Fruit fly (Drosophila melanogaster): ENCODE results near the gene slx1.

Gene slx1

dm6 chr3R:4663068-4663467, 21.3 kb downstream of the slx1 start (continued):
- no peak for TF ChIP-seq CG9609 (GFP tag; optimal IDR thresholded peaks at IDR 0.05)
- no peak for TF ChIP-seq Lpt (GFP tag; optimal IDR thresholded peaks at IDR 0.05)
- TF ChIP-seq E2f2 (GFP tag; IDR thresholded peaks at IDR 0.05): peak; percentile 49; the same call in 1 of the 2 replicates
- TF ChIP-seq stc (GFP tag; IDR thresholded peaks at IDR 0.05): peak; percentile 84
- peak; percentile 23 for TF ChIP-seq CG10462 (GFP tag; optimal IDR thresholded peaks at IDR 0.05)
- peak; percentile 77 for TF ChIP-seq CG18599 (GFP tag; optimal IDR thresholded peaks at IDR 0.05)
- peak; percentile 72 for TF ChIP-seq Oli (tag; optimal IDR thresholded peaks at IDR 0.05)
- peak; percentile 63 for TF ChIP-seq wor (GFP tag; IDR thresholded peaks at IDR 0.05)
- no peak for TF ChIP-seq CkIIα-i1 (GFP tag; IDR thresholded peaks at IDR 0.05)
- TF ChIP-seq ems (GFP tag; optimal IDR thresholded peaks at IDR 0.05): no peak
- peak; percentile 54 for TF ChIP-seq ssp (GFP tag; IDR thresholded peaks at IDR 0.05)
- peak; percentile 67 for TF ChIP-seq CG17385 (GFP tag; optimal IDR thresholded peaks at IDR 0.05)
- TF ChIP-seq Adf1 (GFP tag; IDR thresholded peaks at IDR 0.05): no peak
- TF ChIP-seq seq (GFP tag; IDR thresholded peaks at IDR 0.05): peak; percentile 60
- no peak for TF ChIP-seq nerfin-2 (GFP tag; IDR thresholded peaks at IDR 0.05; ENCODE audit: partially characterized antibody)
- TF ChIP-seq CG7839 (tag; optimal IDR thresholded peaks at IDR 0.05): peak; percentile 80
- no peak for TF ChIP-seq CG10431 (GFP tag; optimal IDR thresholded peaks at IDR 0.05)
- TF ChIP-seq CG16863 (GFP tag; optimal IDR thresholded peaks at IDR 0.05): no peak
- no peak for TF ChIP-seq corto (GFP tag; optimal IDR thresholded peaks at IDR 0.05)
- peak; percentile 80 for TF ChIP-seq fd102C (GFP tag; optimal IDR thresholded peaks at IDR 0.05)
- no peak for TF ChIP-seq hkb (optimal IDR thresholded peaks at IDR 0.05)
- peak; percentile 89 for TF ChIP-seq hkb (GFP tag; IDR thresholded peaks at IDR 0.05)
- TF ChIP-seq NK7.1 (GFP tag; optimal IDR thresholded peaks at IDR 0.05): peak; percentile 64
- TF ChIP-seq CG11093 (GFP tag; IDR thresholded peaks at IDR 0.05): peak; percentile 78
- TF ChIP-seq CG4820 (GFP tag; optimal IDR thresholded peaks at IDR 0.05): peak; percentile 87
- peak; percentile 60 to 69 for TF ChIP-seq chif (GFP tag; optimal IDR thresholded peaks at IDR 0.05)
- TF ChIP-seq CG9932 (GFP tag; IDR thresholded peaks at IDR 0.05): 0 out of 2 replicates have a peak, but pooled peaks have one; percentile 4
- TF ChIP-seq CG15479 (GFP tag; optimal IDR thresholded peaks at IDR 0.05): peak; percentile 39
- no peak for TF ChIP-seq CG7963 (GFP tag; IDR thresholded peaks at IDR 0.05; ENCODE audit: partially characterized antibody)
- peak; percentile 7 for TF ChIP-seq Mes4 (GFP tag; optimal IDR thresholded peaks at IDR 0.05)
- TF ChIP-seq salm (tag; optimal IDR thresholded peaks at IDR 0.05): peak; percentile 59
- TF ChIP-seq sima (GFP tag; optimal IDR thresholded peaks at IDR 0.05): no peak
- peak; percentile 62 for TF ChIP-seq nmo (GFP tag; optimal IDR thresholded peaks at IDR 0.05)
- TF ChIP-seq zfh1 (GFP tag; IDR thresholded peaks at IDR 0.05): peak; percentile 93
- TF ChIP-seq dmrt11E (tag; optimal IDR thresholded peaks at IDR 0.05): peak; percentile 78
- TF ChIP-seq ro (GFP tag; IDR thresholded peaks at IDR 0.05): peak; percentile 54; the same call in 1 of the 2 replicates
- TF ChIP-seq CG4617 (GFP tag; optimal IDR thresholded peaks at IDR 0.05; ENCODE audit: borderline replicate concordance): no peak
- peak; percentile 49 for TF ChIP-seq Spps (tag; optimal IDR thresholded peaks at IDR 0.05)
- peak; percentile 76 for TF ChIP-seq tgo (GFP tag; IDR thresholded peaks at IDR 0.05)
- peak; percentile 76 for TF ChIP-seq E2f1 (GFP tag; IDR thresholded peaks at IDR 0.05)
- peak; percentile 15 for TF ChIP-seq pros (GFP tag; optimal IDR thresholded peaks at IDR 0.05)
- no peak for TF ChIP-seq YL-1 (GFP tag; optimal IDR thresholded peaks at IDR 0.05)
- TF ChIP-seq HLHmδ (GFP tag; optimal IDR thresholded peaks at IDR 0.05): no peak
- peak; percentile 46 for TF ChIP-seq Ssrp (tag; optimal IDR thresholded peaks at IDR 0.05)
- TF ChIP-seq CG4707 (GFP tag; optimal IDR thresholded peaks at IDR 0.05): no peak
- TF ChIP-seq Hsf (GFP tag; optimal IDR thresholded peaks at IDR 0.05): peak; percentile 50
- peak; percentile 82 for TF ChIP-seq nerfin-1 (tag; optimal IDR thresholded peaks at IDR 0.05)
- peak; percentile 90 for TF ChIP-seq CG6689 (GFP tag; IDR thresholded peaks at IDR 0.05)
- TF ChIP-seq CG10565 (GFP tag; optimal IDR thresholded peaks at IDR 0.05): peak; percentile 34
- peak; percentile 11 for TF ChIP-seq CG30020 (tag; optimal IDR thresholded peaks at IDR 0.05)
- TF ChIP-seq CG9876 (GFP tag; optimal IDR thresholded peaks at IDR 0.05): no peak
